Worm (Caenorhabditis elegans) whole organism, young adult: ENCODE measurements around the gene F55G11.10.

Experiments
- T07F8.4 ChIP-seq: sonication (generic microtip); optimal IDR thresholded peaks from 2 replicates; lab custom pipeline; 2016; ENCODE audit warnings: mild to moderate bottlenecking, missing genetic modification characterization, moderate library complexity, missing compliant biosample characterization
- ama-1 ChIP-seq, 3 experiments: fragments of 150-350 bp in 1 of 3; sonication (generic microtip) in 2 of 3; optimal IDR thresholded peaks; 2 replicates each; lab custom pipeline; 2014 to 2018; ENCODE audit warnings: missing biosample characterization in 2 of 3, missing genetic modification characterization in 2 of 3, missing genetic modification reagents in 2 of 3
- fkh-3 ChIP-seq: sonication (generic microtip); optimal IDR thresholded peaks from 2 replicates; lab custom pipeline; 2016; ENCODE audit warnings: mild to moderate bottlenecking, missing genetic modification characterization, missing compliant biosample characterization
- pha-4 ChIP-seq: fragments of 150-350 bp; sonication (generic microtip); optimal IDR thresholded peaks from 2 replicates; lab custom pipeline; 2014; ENCODE audit warnings: missing biosample characterization, missing genetic modification reagents, missing genetic modification characterization
- unc-62 ChIP-seq: fragments of 150-350 bp; optimal IDR thresholded peaks from 2 replicates; lab custom pipeline; 2014; ENCODE audit warnings: missing biosample characterization, missing genetic modification reagents, missing genetic modification characterization
- ztf-28 ChIP-seq: fragments of 200-800 bp; sonication (Bioruptor generic); IDR thresholded peaks from 2 replicates; pipeline ENCODE4 v1.3.6; 2022; ENCODE audit warnings: missing genetic modification reagents, missing genetic modification characterization, missing compliant biosample characterization

DNA sequence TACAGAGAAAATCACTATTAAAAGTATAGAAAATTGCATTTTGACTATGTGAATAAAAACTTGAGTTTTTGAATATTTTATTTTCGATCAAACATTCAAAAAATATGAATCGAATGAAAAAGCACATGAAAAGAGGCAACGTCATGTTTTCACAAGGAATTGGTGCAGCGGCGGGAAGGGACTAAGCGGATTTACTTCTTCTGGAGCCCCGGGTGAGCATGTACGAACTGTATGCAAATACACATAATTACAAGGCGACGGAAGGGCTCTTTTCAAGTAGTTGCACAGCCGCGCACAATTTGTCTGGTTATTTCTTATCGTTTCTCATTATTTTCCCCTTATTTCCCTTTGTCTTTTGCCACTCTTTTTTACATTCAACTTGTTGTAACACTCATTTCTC, 47.3 kb downstream of the F55G11.10 start, which contains the start of gene K10D11.7:
- TF ChIP-seq unc-62 (no peak), T07F8.4 (tag; lab: Kevin White, UChicago) (no peak), ztf-28 (GFP tag; lab: Robert Waterston, UW) (no peak), ama-1 (optimal IDR thresholded peaks at IDR 0.05; lab: Kevin White, UChicago) (no peak), ama-1 (GFP tag; optimal IDR thresholded peaks at IDR 0.05; lab: Kevin White, UChicago) (no peak), fkh-3 (tag; lab: Kevin White, UChicago) (no peak), pha-4 (tag; lab: Kevin White, UChicago) (no peak)
